Fruit fly (Drosophila melanogaster) whole organism, embryonic: Measurements from ENCODE around the gene CG12123.

Source experiments
- BtbVII ChIP-seq: fragments of 200-800 bp; sonication (Bioruptor generic); optimal IDR thresholded peaks from 3 replicates; lab custom pipeline; 2017; ENCODE audit warnings: missing biosample characterization, mild to moderate bottlenecking, missing genetic modification characterization
- Bteb2 ChIP-seq: fragments of 200-800 bp; sonication (Bioruptor generic); optimal IDR thresholded peaks from 2 replicates; lab custom pipeline; 2016; ENCODE audit warnings: missing biosample characterization, missing genetic modification characterization
- CG10209 ChIP-seq: fragments of 200-800 bp; sonication (Bioruptor generic); optimal IDR thresholded peaks from 3 replicates; lab custom pipeline; 2017; ENCODE audit warnings: missing biosample characterization, mild to moderate bottlenecking, missing genetic modification characterization, missing genetic modification reagents
- CG11504 ChIP-seq: fragments of 200-800 bp; sonication (Bioruptor generic); optimal IDR thresholded peaks from 3 replicates; lab custom pipeline; 2019; ENCODE audit warnings: missing biosample characterization, mild to moderate bottlenecking, missing genetic modification characterization, moderate library complexity
- CG12155 ChIP-seq: fragments of 200-800 bp; sonication (Bioruptor generic); optimal IDR thresholded peaks from 3 replicates; lab custom pipeline; 2016; ENCODE audit warnings: missing biosample characterization, missing genetic modification characterization
- CG12219 ChIP-seq: fragments of 200-800 bp; sonication (Bioruptor generic); optimal IDR thresholded peaks from 3 replicates; lab custom pipeline; 2018; ENCODE audit warnings: missing biosample characterization, mild to moderate bottlenecking, missing genetic modification characterization
- CG12299 ChIP-seq: fragments of 200-800 bp; sonication (Bioruptor generic); optimal IDR thresholded peaks from 2 replicates; lab custom pipeline; 2018; ENCODE audit warnings: missing biosample characterization, mild to moderate bottlenecking, missing genetic modification characterization
- CG1233 ChIP-seq: fragments of 200-800 bp; sonication (Bioruptor generic); optimal IDR thresholded peaks from 4 replicates; lab custom pipeline; 2018; ENCODE audit warnings: missing biosample characterization, mild to moderate bottlenecking, missing genetic modification characterization
- CG13424 ChIP-seq: fragments of 200-800 bp; sonication (Bioruptor generic); optimal IDR thresholded peaks from 2 replicates; lab custom pipeline; 2019; ENCODE audit warnings: missing biosample characterization, mild to moderate bottlenecking, missing genetic modification characterization, moderate library complexity
- CG1792 ChIP-seq: fragments of 200-800 bp; sonication (Bioruptor generic); optimal IDR thresholded peaks from 2 replicates; lab custom pipeline; 2016; ENCODE audit warnings: missing biosample characterization, missing genetic modification characterization
- CG18262 ChIP-seq: fragments of 200-800 bp; optimal IDR thresholded peaks from 3 replicates; lab custom pipeline; 2019; ENCODE audit warnings: missing biosample characterization, mild to moderate bottlenecking, missing genetic modification characterization, moderate library complexity
- CG18599 ChIP-seq: fragments of 200-800 bp; sonication (Bioruptor generic); optimal IDR thresholded peaks from 3 replicates; lab custom pipeline; 2017; ENCODE audit warnings: missing biosample characterization, missing genetic modification characterization, mild to moderate bottlenecking, moderate library complexity, missing genetic modification reagents
- CG33213 ChIP-seq: fragments of 200-800 bp; sonication (Bioruptor generic); optimal IDR thresholded peaks from 3 replicates; lab custom pipeline; 2016; ENCODE audit warnings: missing biosample characterization, missing genetic modification characterization
- CG34224 ChIP-seq: fragments of 200-800 bp; sonication (Bioruptor generic); IDR thresholded peaks from 3 replicates; pipeline ENCODE4 v1.3.6; 2022; ENCODE audit warnings: missing biosample characterization, missing genetic modification characterization; ENCODE audit not compliant: partially characterized antibody
- CG3838 ChIP-seq: fragments of 200-800 bp; sonication (Bioruptor generic); optimal IDR thresholded peaks from 3 replicates; lab custom pipeline; 2016; ENCODE audit warnings: missing biosample characterization, missing genetic modification characterization
- CG6683 ChIP-seq: fragments of 200-800 bp; sonication (Bioruptor generic); optimal IDR thresholded peaks from 2 replicates; lab custom pipeline; 2017; ENCODE audit warnings: missing biosample characterization, mild to moderate bottlenecking, missing genetic modification characterization, missing genetic modification reagents
- CG6791 ChIP-seq: fragments of 200-800 bp; sonication (Bioruptor generic); IDR thresholded peaks from 3 replicates; pipeline ENCODE4 v1.3.6; 2022; ENCODE audit warnings: missing biosample characterization, missing genetic modification characterization; ENCODE audit not compliant: partially characterized antibody
- CG7372 ChIP-seq: fragments of 200-800 bp; sonication (Bioruptor generic); IDR thresholded peaks from 2 replicates; pipeline ENCODE4 v1.3.6; 2022; ENCODE audit warnings: missing biosample characterization, missing genetic modification characterization
- CG8359 ChIP-seq: fragments of 200-800 bp; sonication (Bioruptor generic); optimal IDR thresholded peaks from 2 replicates; lab custom pipeline; 2017; ENCODE audit warnings: missing biosample characterization, mild to moderate bottlenecking, missing genetic modification characterization, borderline replicate concordance
- Dip2 ChIP-seq: fragments of 200-800 bp; sonication (Bioruptor generic); IDR thresholded peaks from 2 replicates; pipeline ENCODE4 v1.3.6; 2022; ENCODE audit warnings: missing biosample characterization, missing genetic modification characterization
- Doc3 ChIP-seq: fragments of 200-800 bp; sonication (Bioruptor generic); IDR thresholded peaks from 3 replicates; pipeline ENCODE4 v1.3.6; 2022; ENCODE audit warnings: missing biosample characterization, missing genetic modification characterization; ENCODE audit not compliant: partially characterized antibody
- Dp ChIP-seq: fragments of 200-800 bp; sonication (Bioruptor generic); optimal IDR thresholded peaks from 2 replicates; lab custom pipeline; 2018; ENCODE audit warnings: missing biosample characterization, mild to moderate bottlenecking, missing genetic modification characterization, moderate library complexity
- Drgx ChIP-seq: fragments of 200-800 bp; sonication (Bioruptor generic); IDR thresholded peaks from 2 replicates; pipeline ENCODE4 v1.3.6; 2022; ENCODE audit warnings: missing biosample characterization, missing genetic modification characterization
- HmgD ChIP-seq: fragments of 200-800 bp; sonication (Bioruptor generic); optimal IDR thresholded peaks from 3 replicates; lab custom pipeline; 2016; ENCODE audit warnings: missing biosample characterization, missing genetic modification characterization
- Hmr ChIP-seq: fragments of 200-800 bp; sonication (Bioruptor generic); optimal IDR thresholded peaks from 3 replicates; lab custom pipeline; 2017; ENCODE audit warnings: mild to moderate bottlenecking, missing biosample characterization, missing genetic modification reagents, missing genetic modification characterization
- MBD-R2 ChIP-seq: fragments of 200-800 bp; sonication (Bioruptor generic); IDR thresholded peaks from 2 replicates; pipeline ENCODE4 v1.3.6; 2022; ENCODE audit warnings: missing biosample characterization, missing genetic modification characterization
- MESR4 ChIP-seq: fragments of 200-800 bp; sonication (Bioruptor generic); optimal IDR thresholded peaks from 2 replicates; lab custom pipeline; 2018; ENCODE audit warnings: missing biosample characterization, mild to moderate bottlenecking, missing genetic modification characterization, moderate library complexity
- NK7.1 ChIP-seq: fragments of 200-800 bp; sonication (Bioruptor generic); optimal IDR thresholded peaks from 3 replicates; lab custom pipeline; 2016; ENCODE audit warnings: missing biosample characterization, missing genetic modification characterization
- Opbp ChIP-seq: fragments of 200-800 bp; sonication (Bioruptor generic); IDR thresholded peaks from 3 replicates; pipeline ENCODE4 v1.3.6; 2022; ENCODE audit warnings: missing biosample characterization, missing genetic modification characterization; ENCODE audit not compliant: partially characterized antibody
- Poxn ChIP-seq: fragments of 200-800 bp; sonication (Bioruptor generic); IDR thresholded peaks from 2 replicates; pipeline ENCODE4 v1.3.6; 2022; ENCODE audit warnings: missing biosample characterization, missing genetic modification characterization
- Sox100B ChIP-seq: fragments of 200-800 bp; sonication (Bioruptor generic); optimal IDR thresholded peaks from 3 replicates; lab custom pipeline; 2018; ENCODE audit warnings: missing biosample characterization, mild to moderate bottlenecking, missing genetic modification characterization
- Xrp1 ChIP-seq: fragments of 200-800 bp; sonication (Bioruptor generic); IDR thresholded peaks from 2 replicates; pipeline ENCODE4 v1.3.6; 2022; ENCODE audit warnings: missing biosample characterization, missing genetic modification characterization
- ase ChIP-seq: fragments of 200-800 bp; sonication (Bioruptor generic); IDR thresholded peaks from 3 replicates; pipeline ENCODE4 v1.3.6; 2022; ENCODE audit warnings: missing biosample characterization, missing genetic modification characterization
- az2 ChIP-seq: fragments of 200-800 bp; sonication (Bioruptor generic); optimal IDR thresholded peaks from 3 replicates; lab custom pipeline; 2016; ENCODE audit warnings: missing biosample characterization, missing genetic modification characterization
- crol ChIP-seq: fragments of 200-800 bp; sonication (Bioruptor generic); IDR thresholded peaks from 2 replicates; pipeline ENCODE4 v1.3.6; 2022; ENCODE audit warnings: missing biosample characterization, missing genetic modification characterization
- danr ChIP-seq: fragments of 200-800 bp; sonication (Bioruptor generic); IDR thresholded peaks from 2 replicates; pipeline ENCODE4 v1.3.6; 2022; ENCODE audit warnings: missing biosample characterization, missing genetic modification characterization
- dm ChIP-seq: fragments of 200-800 bp; sonication (Bioruptor generic); optimal IDR thresholded peaks from 3 replicates; lab custom pipeline; 2016; ENCODE audit warnings: missing biosample characterization, missing genetic modification characterization
- dysf ChIP-seq: fragments of 200-800 bp; sonication (Bioruptor generic); IDR thresholded peaks from 3 replicates; pipeline ENCODE4 v1.3.6; 2022; ENCODE audit warnings: missing biosample characterization, missing genetic modification characterization
- inv ChIP-seq: fragments of 200-800 bp; sonication (Bioruptor generic); IDR thresholded peaks from 2 replicates; pipeline ENCODE4 v1.3.6; 2022; ENCODE audit warnings: missing biosample characterization, missing genetic modification characterization; ENCODE audit not compliant: partially characterized antibody
- jing ChIP-seq: fragments of 200-800 bp; sonication (Bioruptor generic); optimal IDR thresholded peaks from 2 replicates; lab custom pipeline; 2018; ENCODE audit warnings: missing biosample characterization, mild to moderate bottlenecking, missing genetic modification characterization
- jumu ChIP-seq: fragments of 200-800 bp; sonication (Bioruptor generic); optimal IDR thresholded peaks from 3 replicates; lab custom pipeline; 2016; ENCODE audit warnings: missing biosample characterization, missing genetic modification characterization
- lmd ChIP-seq: fragments of 200-800 bp; sonication (Bioruptor generic); IDR thresholded peaks from 2 replicates; pipeline ENCODE4 v1.3.6; 2022; ENCODE audit warnings: missing biosample characterization, missing genetic modification characterization
- nom ChIP-seq: fragments of 200-800 bp; sonication (Bioruptor generic); optimal IDR thresholded peaks from 2 replicates; lab custom pipeline; 2017; ENCODE audit warnings: missing biosample characterization, missing genetic modification characterization, mild to moderate bottlenecking, moderate library complexity, missing genetic modification reagents
- onecut ChIP-seq: fragments of 200-800 bp; sonication (Bioruptor generic); IDR thresholded peaks from 2 replicates; pipeline ENCODE4 v1.3.6; 2022; ENCODE audit warnings: missing biosample characterization, missing genetic modification characterization
- sr ChIP-seq: fragments of 200-800 bp; sonication (Bioruptor generic); IDR thresholded peaks from 3 replicates; pipeline ENCODE4 v1.3.6; 2022; ENCODE audit warnings: missing biosample characterization, missing genetic modification characterization
- tio ChIP-seq: fragments of 200-800 bp; sonication (Bioruptor generic); optimal IDR thresholded peaks from 2 replicates; lab custom pipeline; 2017; ENCODE audit warnings: missing biosample characterization, missing genetic modification characterization, inconsistent platforms
- tna ChIP-seq: fragments of 200-800 bp; sonication (Bioruptor generic); IDR thresholded peaks from 2 replicates; pipeline ENCODE4 v1.3.6; 2022; ENCODE audit warnings: missing biosample characterization, missing genetic modification characterization; ENCODE audit not compliant: partially characterized antibody
- vfl ChIP-seq: fragments of 200-800 bp; sonication (Bioruptor generic); optimal IDR thresholded peaks from 2 replicates; lab custom pipeline; 2016; ENCODE audit warnings: missing biosample characterization, missing genetic modification characterization
- wek ChIP-seq: fragments of 200-800 bp; sonication (Bioruptor generic); optimal IDR thresholded peaks from 3 replicates; lab custom pipeline; 2018; ENCODE audit warnings: missing biosample characterization, mild to moderate bottlenecking, missing genetic modification characterization, moderate library complexity
- zfh1 ChIP-seq: fragments of 200-800 bp; sonication (Bioruptor generic); IDR thresholded peaks from 3 replicates; pipeline ENCODE4 v1.3.6; 2022; ENCODE audit warnings: missing biosample characterization, missing genetic modification characterization

The CG12123 gene

dm6 chrX:8455019-8455555, 12.9 kb upstream of the CG12123 start, which contains the start of gene org-1 (continued):
- TF ChIP-seq inv, result peak; percentile 24; the same call in 1 of the 2 replicates
- TF ChIP-seq vfl, result peak; percentile 51
- peak; percentile 69 for TF ChIP-seq Bteb2 (GFP tag; lab: Kevin White, UChicago)
- TF ChIP-seq jumu, result peak; percentile 85
- peak; percentile 93 for TF ChIP-seq onecut
- TF ChIP-seq BtbVII, result peak; percentile 85
- TF ChIP-seq dysf, result peak; percentile 98
- TF ChIP-seq CG1233 (GFP tag; lab: Kevin White, UChicago), result peak; percentile 93
- peak; percentile 94 for TF ChIP-seq CG11504 (tag; lab: Kevin White, UChicago)
- TF ChIP-seq nom (GFP tag; lab: Kevin White, UChicago), result peak; percentile 84
- peak; percentile 76 for TF ChIP-seq dm
- TF ChIP-seq tio (GFP tag; lab: Kevin White, UChicago), result peak; percentile 92
- peak; percentile 90 for TF ChIP-seq CG18599 (GFP tag; lab: Kevin White, UChicago)
- TF ChIP-seq HmgD (GFP tag; lab: Kevin White, UChicago), result peak; percentile 26
- TF ChIP-seq CG12299 (tag; lab: Kevin White, UChicago), result peak; percentile 88
- peak; percentile 64 for TF ChIP-seq CG33213
- peak; percentile 50 for TF ChIP-seq CG3838 (GFP tag; lab: Kevin White, UChicago)
- TF ChIP-seq NK7.1, result peak; percentile 75
- TF ChIP-seq Doc3 (GFP tag; lab: Robert Waterston, UW), result no peak
- TF ChIP-seq CG6791 (GFP tag; lab: Robert Waterston, UW), result no peak
- TF ChIP-seq CG1792 (GFP tag; lab: Kevin White, UChicago), result peak; percentile 55
- peak; percentile 98 for TF ChIP-seq lmd (GFP tag; lab: Robert Waterston, UW)
- TF ChIP-seq Dp (GFP tag; lab: Kevin White, UChicago), result no peak
- peak; percentile 73 for TF ChIP-seq CG6683 (GFP tag; lab: Kevin White, UChicago)
- no peak for TF ChIP-seq tna (GFP tag; lab: Robert Waterston, UW)
- peak; percentile 93 for TF ChIP-seq Drgx (GFP tag; lab: Robert Waterston, UW)
- TF ChIP-seq crol (GFP tag; lab: Robert Waterston, UW), result peak; percentile 91
- TF ChIP-seq sr, result peak; percentile 74; the same call in 2 of the 3 replicates
- peak; percentile 97 for TF ChIP-seq CG13424
- TF ChIP-seq Opbp, result no peak
- peak; percentile 88 for TF ChIP-seq CG8359
- peak; percentile 98 for TF ChIP-seq Xrp1
- TF ChIP-seq MBD-R2 (GFP tag; lab: Robert Waterston, UW), result peak; percentile 89
- TF ChIP-seq Poxn (GFP tag; lab: Robert Waterston, UW), result peak; percentile 84
- TF ChIP-seq wek (GFP tag; lab: Kevin White, UChicago), result peak; percentile 74
- TF ChIP-seq Sox100B (GFP tag; lab: Kevin White, UChicago), result peak; percentile 88
- TF ChIP-seq Dip2 (GFP tag; lab: Robert Waterston, UW), result peak; percentile 63
- TF ChIP-seq Hmr, result peak; percentile 84
- peak; percentile 93 for TF ChIP-seq CG10209
- TF ChIP-seq CG18262 (tag; lab: Kevin White, UChicago), result peak; percentile 96
- TF ChIP-seq zfh1 (GFP tag; lab: Robert Waterston, UW), result peak; percentile 99
- TF ChIP-seq az2 (GFP tag; lab: Kevin White, UChicago), result peak; percentile 95
- TF ChIP-seq CG12155, result peak; percentile 90
- TF ChIP-seq MESR4 (GFP tag; lab: Kevin White, UChicago), result peak; percentile 31
- TF ChIP-seq CG12219, result peak; percentile 95
- peak; percentile 98 for TF ChIP-seq CG7372
- peak; percentile 88 for TF ChIP-seq jing (GFP tag; lab: Kevin White, UChicago)
- TF ChIP-seq danr (GFP tag; lab: Robert Waterston, UW), result peak; percentile 95
- peak; percentile 96 for TF ChIP-seq ase (GFP tag; lab: Robert Waterston, UW)
- no peak for TF ChIP-seq CG34224
